Worm (Caenorhabditis elegans): ENCODE measurements around the gene T14F9.2.

The T14F9.2 gene

ce11 chrX:2262420-2262819 lies 28.3 kb downstream of the T14F9.2 start:
- TF ChIP-seq ceh-27 (GFP tag; optimal IDR thresholded peaks at IDR 0.05) (no peak), ztf-28 (GFP tag; IDR thresholded peaks at IDR 0.05) (no peak), nfyb-1 (GFP tag; IDR thresholded peaks at IDR 0.05) (no peak), F52B5.7 (tag; optimal IDR thresholded peaks at IDR 0.05) (no peak), ztf-22 (GFP tag; optimal IDR thresholded peaks at IDR 0.05) (no peak), dpff-1 (tag; optimal IDR thresholded peaks at IDR 0.05) (no peak), egl-18 (GFP tag; IDR thresholded peaks at IDR 0.05) (no peak), lsy-27 (tag; optimal IDR thresholded peaks at IDR 0.05; ENCODE audit: borderline replicate concordance, insufficient read depth) (no peak), rcor-1 (GFP tag; IDR thresholded peaks at IDR 0.05) (no peak), fkh-3 (tag; optimal IDR thresholded peaks at IDR 0.05) (no peak), lin-40 (tag; optimal IDR thresholded peaks at IDR 0.05) (no peak), ceh-58 (GFP tag; IDR thresholded peaks at IDR 0.05) (no peak), hlh-26 (GFP tag; conservative IDR thresholded peaks at IDR 0.05) (no peak), repo-1 (tag; optimal IDR thresholded peaks at IDR 0.05) (no peak)

- TF ChIP-seq F55B11.4 (tag; optimal IDR thresholded peaks at IDR 0.05; ENCODE audit: borderline replicate concordance, insufficient read depth) (no peak), attf-6 (GFP tag; IDR thresholded peaks at IDR 0.05) (no peak), ceh-27 (GFP tag; optimal IDR thresholded peaks at IDR 0.05) (peak; percentile 87), Y79H2A.3 (GFP tag; conservative IDR thresholded peaks at IDR 0.05) (no peak), ceh-58 (GFP tag; IDR thresholded peaks at IDR 0.05) (no peak), cebp-2 (GFP tag; IDR thresholded peaks at IDR 0.05) (no peak)
Measured at ce11 chrX:2265069-2265468, 30.9 kb downstream of the T14F9.2 start.

ce11 chrX:2266366-2266765 lies 32.2 kb downstream of the T14F9.2 start:
- TF ChIP-seq unc-130 (GFP tag; optimal IDR thresholded peaks at IDR 0.05) = no peak
- TF ChIP-seq nhr-179 (tag; optimal IDR thresholded peaks at IDR 0.05) = no peak
- no peak for TF ChIP-seq rcor-1 (GFP tag; IDR thresholded peaks at IDR 0.05)
- TF ChIP-seq Y56A3A.18 (GFP tag; IDR thresholded peaks at IDR 0.05) = no peak
- TF ChIP-seq ztf-25 (GFP tag; IDR thresholded peaks at IDR 0.05) = no peak
- no peak for TF ChIP-seq K11D2.4 (GFP tag; IDR thresholded peaks at IDR 0.05)
- TF ChIP-seq Y79H2A.3 (GFP tag; conservative IDR thresholded peaks at IDR 0.05) = no peak
- no peak for TF ChIP-seq ceh-40 (GFP tag; IDR thresholded peaks at IDR 0.05)
- no peak for TF ChIP-seq bed-1 (GFP tag; IDR thresholded peaks at IDR 0.05)
- no peak for TF ChIP-seq B0261.1 (tag; optimal IDR thresholded peaks at IDR 0.05)
- no peak for TF ChIP-seq hlh-26 (GFP tag; conservative IDR thresholded peaks at IDR 0.05)
- TF ChIP-seq dpl-1 (GFP tag; optimal IDR thresholded peaks at IDR 0.05) = no peak
- no peak for TF ChIP-seq akir-1 (GFP tag; optimal IDR thresholded peaks at IDR 0.05)

ce11 chrX:2266777-2267176 lies 32.7 kb downstream of the T14F9.2 start:
- no peak for TF ChIP-seq F10E7.11 (tag; optimal IDR thresholded peaks at IDR 0.05)
- TF ChIP-seq sdz-38 (tag; optimal IDR thresholded peaks at IDR 0.05) = no peak
- no peak for TF ChIP-seq Y67H2A.10 (GFP tag; conservative IDR thresholded peaks at IDR 0.05)
- TF ChIP-seq snpc-3.4 (tag; optimal IDR thresholded peaks at IDR 0.05) = no peak
- TF ChIP-seq F33H1.4 (GFP tag; IDR thresholded peaks at IDR 0.05) = no peak
- TF ChIP-seq hlh-12 (tag; optimal IDR thresholded peaks at IDR 0.05) = no peak
- TF ChIP-seq athp-1 (tag; optimal IDR thresholded peaks at IDR 0.05) = no peak
- TF ChIP-seq nhr-80 (tag; optimal IDR thresholded peaks at IDR 0.05) = no peak
- TF ChIP-seq die-1 (tag; optimal IDR thresholded peaks at IDR 0.05) = no peak
- no peak for TF ChIP-seq let-526 (GFP tag; IDR thresholded peaks at IDR 0.05)
- TF ChIP-seq rcor-1 (GFP tag; IDR thresholded peaks at IDR 0.05) = no peak
- no peak for TF ChIP-seq aptf-3 (GFP tag; IDR thresholded peaks at IDR 0.05)
- TF ChIP-seq mel-28 (tag; optimal IDR thresholded peaks at IDR 0.05; ENCODE audit: borderline replicate concordance) = no peak
- no peak for TF ChIP-seq ceh-91 (GFP tag; IDR thresholded peaks at IDR 0.05)
- no peak for TF ChIP-seq ztf-26 (tag; optimal IDR thresholded peaks at IDR 0.05)
- TF ChIP-seq bed-1 (GFP tag; IDR thresholded peaks at IDR 0.05) = no peak
- TF ChIP-seq ets-4 (GFP tag; optimal IDR thresholded peaks at IDR 0.05) = no peak

Data from whole organism, young adult.